Worm (Caenorhabditis elegans) whole organism, L3 larva: ENCODE data around the gene R11.4.

Source experiments
- R02D3.7 ChIP-seq: fragments of 150-350 bp; optimal IDR thresholded peaks from 2 replicates; lab custom pipeline; 2014; ENCODE audit warnings: missing biosample characterization, missing genetic modification characterization
- ama-1 ChIP-seq: fragments of 150-350 bp; optimal IDR thresholded peaks from 2 replicates; lab custom pipeline; 2018
- ceh-28 ChIP-seq: fragments of 150-350 bp; optimal IDR thresholded peaks from 2 replicates; lab custom pipeline; 2014; ENCODE audit warnings: missing biosample characterization, missing genetic modification reagents, missing genetic modification characterization
- ceh-82 ChIP-seq: fragments of 150-350 bp; optimal IDR thresholded peaks from 2 replicates; lab custom pipeline; 2014; ENCODE audit warnings: missing biosample characterization, missing genetic modification characterization
- ceh-9 ChIP-seq: sonication (generic microtip); optimal IDR thresholded peaks from 2 replicates; lab custom pipeline; 2018; ENCODE audit warnings: missing biosample characterization, missing genetic modification characterization
- daf-12 ChIP-seq: fragments of 150-350 bp; optimal IDR thresholded peaks from 2 replicates; lab custom pipeline; 2014; ENCODE audit warnings: missing biosample characterization, missing genetic modification reagents, missing genetic modification characterization
- egl-27 ChIP-seq: sonication (generic microtip); optimal IDR thresholded peaks from 4 replicates; lab custom pipeline; 2017; ENCODE audit warnings: missing biosample characterization, missing genetic modification reagents, missing genetic modification characterization
- egl-5 ChIP-seq: fragments of 150-350 bp; optimal IDR thresholded peaks from 2 replicates; lab custom pipeline; 2017; ENCODE audit warnings: missing biosample characterization, missing genetic modification reagents, missing genetic modification characterization, inconsistent platforms
- elt-1 ChIP-seq: fragments of 150-350 bp; optimal IDR thresholded peaks from 2 replicates; lab custom pipeline; 2014; ENCODE audit warnings: missing biosample characterization, missing genetic modification characterization
- elt-2 ChIP-seq: sonication (generic microtip); optimal IDR thresholded peaks from 2 replicates; lab custom pipeline; 2016; ENCODE audit warnings: missing genetic modification reagents, mild to moderate bottlenecking, missing genetic modification characterization, missing compliant biosample characterization
- elt-3 ChIP-seq, 3 experiments: fragments of 150-350 bp in 1 of 3; sonication (generic microtip) in 2 of 3; optimal IDR thresholded peaks; 2 replicates in 2 of 3; 4 replicates in 1 of 3; lab custom pipeline; 2014 to 2017; ENCODE audit warnings: missing biosample characterization in 3 of 3, missing genetic modification characterization in 3 of 3
- eor-1 ChIP-seq, 2 experiments: fragments of 150-350 bp; optimal IDR thresholded peaks; 2 replicates each; lab custom pipeline; 2014 to 2018; ENCODE audit warnings: missing biosample characterization in 2 of 2, missing genetic modification characterization in 2 of 2
- fkh-10 ChIP-seq: sonication (generic microtip); optimal IDR thresholded peaks from 2 replicates; lab custom pipeline; 2017; ENCODE audit warnings: missing biosample characterization, missing genetic modification reagents, missing genetic modification characterization
- fkh-2 ChIP-seq: fragments of 150-350 bp; optimal IDR thresholded peaks from 2 replicates; lab custom pipeline; 2014; ENCODE audit warnings: missing biosample characterization, missing genetic modification reagents, missing genetic modification characterization
- hmg-11 ChIP-seq: sonication (generic microtip); optimal IDR thresholded peaks from 2 replicates; lab custom pipeline; 2016; ENCODE audit warnings: missing genetic modification characterization, missing compliant biosample characterization
- lin-15B ChIP-seq: fragments of 150-350 bp; optimal IDR thresholded peaks from 2 replicates; lab custom pipeline; 2014; ENCODE audit warnings: missing biosample characterization, missing genetic modification characterization
- lsy-12 ChIP-seq: sonication (generic microtip); optimal IDR thresholded peaks from 2 replicates; lab custom pipeline; 2016; ENCODE audit warnings: mild to moderate bottlenecking, missing genetic modification characterization, missing compliant biosample characterization
- nfya-1 ChIP-seq: sonication (generic microtip); optimal IDR thresholded peaks from 2 replicates; lab custom pipeline; 2017; ENCODE audit warnings: missing genetic modification characterization, mild to moderate bottlenecking, missing compliant biosample characterization, antibody characterized with exemption, moderate library complexity; ENCODE audit not compliant: insufficient read depth
- nhr-11 ChIP-seq: fragments of 150-350 bp; optimal IDR thresholded peaks from 2 replicates; lab custom pipeline; 2014; ENCODE audit warnings: missing biosample characterization, missing genetic modification characterization
- nhr-23 ChIP-seq: fragments of 150-350 bp; optimal IDR thresholded peaks from 2 replicates; lab custom pipeline; 2014; ENCODE audit warnings: missing biosample characterization, missing genetic modification reagents, missing genetic modification characterization
- nhr-25 ChIP-seq: sonication (generic microtip); optimal IDR thresholded peaks from 2 replicates; lab custom pipeline; 2017; ENCODE audit warnings: missing biosample characterization, missing genetic modification characterization
- nhr-28 ChIP-seq: fragments of 150-350 bp; optimal IDR thresholded peaks from 2 replicates; lab custom pipeline; 2014; ENCODE audit warnings: missing biosample characterization, missing genetic modification characterization
- nhr-67 ChIP-seq: fragments of 150-350 bp; optimal IDR thresholded peaks from 2 replicates; lab custom pipeline; 2014; ENCODE audit warnings: missing biosample characterization, missing genetic modification characterization
- nhr-76 ChIP-seq: fragments of 150-350 bp; sonication (generic microtip); optimal IDR thresholded peaks from 5 replicates; lab custom pipeline; 2014; ENCODE audit warnings: missing biosample characterization, missing genetic modification characterization
- nhr-77 ChIP-seq: fragments of 150-350 bp; optimal IDR thresholded peaks from 2 replicates; lab custom pipeline; 2014; ENCODE audit warnings: missing biosample characterization, missing genetic modification characterization
- pha-4 ChIP-seq: fragments of 150-350 bp; optimal IDR thresholded peaks from 2 replicates; lab custom pipeline; 2014; ENCODE audit warnings: missing biosample characterization, missing genetic modification reagents, missing genetic modification characterization
- pqm-1 ChIP-seq: fragments of 150-350 bp; optimal IDR thresholded peaks from 2 replicates; lab custom pipeline; 2017; ENCODE audit warnings: missing biosample characterization, missing genetic modification characterization, inconsistent platforms
- sea-2 ChIP-seq: fragments of 150-350 bp; sonication (generic microtip); optimal IDR thresholded peaks from 4 replicates; lab custom pipeline; 2014; ENCODE audit warnings: missing biosample characterization, missing genetic modification reagents, missing genetic modification characterization
- skn-1 ChIP-seq: fragments of 150-350 bp; optimal IDR thresholded peaks from 2 replicates; lab custom pipeline; 2014; ENCODE audit warnings: missing biosample characterization, missing genetic modification characterization
- unc-39 ChIP-seq: sonication (generic microtip); optimal IDR thresholded peaks from 4 replicates; lab custom pipeline; 2017; ENCODE audit warnings: missing biosample characterization, missing genetic modification characterization
- zag-1 ChIP-seq: fragments of 150-350 bp; optimal IDR thresholded peaks from 2 replicates; lab custom pipeline; 2014; ENCODE audit warnings: missing biosample characterization, missing genetic modification characterization
- ztf-11 ChIP-seq: fragments of 150-350 bp; optimal IDR thresholded peaks from 2 replicates; lab custom pipeline; 2014; ENCODE audit warnings: missing biosample characterization, missing genetic modification characterization

R11.4 gene

DNA sequence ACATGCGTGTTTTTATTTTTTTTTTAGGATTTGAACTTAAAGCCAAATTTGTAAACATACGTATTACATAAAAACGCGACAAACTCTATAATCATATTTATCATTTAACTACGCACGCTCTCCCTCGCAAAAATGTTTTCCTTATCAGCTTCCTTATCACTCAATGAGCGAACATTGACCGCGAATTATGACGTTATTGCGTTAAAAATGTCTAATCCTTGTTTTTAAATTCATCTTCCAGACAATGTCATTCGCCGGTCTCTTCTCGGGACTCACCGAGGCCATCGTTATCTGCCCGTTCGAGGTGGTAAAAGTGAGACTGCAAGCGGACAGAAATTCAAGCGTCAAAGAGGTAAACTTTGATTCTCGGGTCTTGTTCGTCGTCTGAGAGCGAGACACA lies 17.8 kb downstream of the R11.4 start (continued):
- no peak for TF ChIP-seq daf-12 (tag; lab: Kevin White, UChicago)

DNA sequence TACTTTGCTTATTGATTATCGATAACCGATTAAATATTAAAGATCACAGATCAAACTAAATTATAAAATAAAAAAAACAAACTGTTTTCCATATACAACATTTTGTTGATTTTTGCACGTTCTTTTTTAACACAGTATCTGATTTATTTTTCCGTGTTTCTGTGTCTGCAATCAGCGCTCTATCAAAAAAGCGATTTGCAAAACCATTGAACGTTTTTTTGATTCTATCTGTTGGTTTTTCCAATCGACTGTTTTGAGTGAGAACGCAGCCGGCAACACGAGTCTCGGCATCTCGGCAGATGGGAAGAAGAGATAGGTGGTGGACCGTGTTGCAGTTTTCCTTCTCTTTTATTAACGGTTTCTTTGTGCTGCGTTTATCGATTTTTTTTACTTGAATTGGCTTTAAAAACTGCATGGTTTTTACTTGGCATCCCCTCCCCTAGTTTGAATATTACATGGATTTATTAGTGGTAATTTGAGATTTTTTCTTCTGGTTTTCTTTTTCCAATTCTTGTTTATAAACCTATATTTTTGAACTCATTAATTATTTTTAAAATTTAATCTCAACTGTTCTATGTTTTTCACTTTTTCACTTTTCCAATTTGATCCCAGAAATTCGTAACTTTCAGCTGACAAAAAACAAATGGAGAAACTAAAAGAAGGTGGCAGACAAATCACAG lies 21.1 kb downstream of the R11.4 start, which contains the start of gene slc-25A21:
TSS of gene slc-25A21 (plus strand) at position 630 of the 680 bp plus-strand sequence.
- TF ChIP-seq zag-1 (tag; lab: Kevin White, UChicago) (no peak), R02D3.7 (tag; lab: Kevin White, UChicago) (no peak), nfya-1 (tag; lab: Kevin White, UChicago) (no peak), lsy-12 (no peak), ceh-82 (tag; lab: Kevin White, UChicago) (no peak), ceh-28 (tag; lab: Kevin White, UChicago) (peak; percentile 21), nhr-25 (no peak), ceh-9 (tag; lab: Kevin White, UChicago) (no peak)

DNA sequence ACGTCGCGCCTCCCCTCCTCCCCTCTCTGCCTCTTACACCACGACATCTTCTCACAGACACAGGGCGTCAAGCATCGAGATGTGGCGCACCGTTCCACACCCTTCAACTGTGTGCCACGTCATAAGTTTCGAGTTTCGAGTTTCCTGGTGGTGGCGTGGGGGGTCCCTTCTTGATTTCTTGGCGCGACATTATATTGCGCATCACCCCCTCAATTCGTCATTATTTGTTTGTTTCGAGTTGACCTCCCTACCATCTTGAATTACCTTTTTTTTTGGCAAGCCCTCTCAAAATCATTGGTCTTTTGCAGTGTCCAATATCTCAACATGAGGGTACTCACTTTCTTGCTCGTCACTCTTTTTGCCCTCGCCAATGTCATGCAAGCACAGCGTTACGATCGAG lies 26.3 kb downstream of the R11.4 start, which contains the start of gene nlp-67:
TSS of gene nlp-67 (plus strand) at position 301 of the 400 bp plus-strand sequence.
- no peak for TF ChIP-seq ceh-28 (tag; lab: Kevin White, UChicago)
- TF ChIP-seq lsy-12 = no peak
- TF ChIP-seq elt-3 (tag; optimal IDR thresholded peaks at IDR 0.05; lab: Kevin White, UChicago) = no peak
- TF ChIP-seq eor-1 (tag; optimal IDR thresholded peaks at IDR 0.05; lab: Kevin White, UChicago) = no peak
- no peak for TF ChIP-seq unc-39 (tag; lab: Kevin White, UChicago)
- no peak for TF ChIP-seq nhr-23
- no peak for TF ChIP-seq nhr-28 (tag; lab: Kevin White, UChicago)
- TF ChIP-seq nhr-76 = no peak
- TF ChIP-seq fkh-10 (GFP tag; lab: Kevin White, UChicago) = no peak
- TF ChIP-seq skn-1 (tag; lab: Kevin White, UChicago) = no peak
- no peak for TF ChIP-seq ama-1
- no peak for TF ChIP-seq zag-1 (tag; lab: Kevin White, UChicago)

DNA sequence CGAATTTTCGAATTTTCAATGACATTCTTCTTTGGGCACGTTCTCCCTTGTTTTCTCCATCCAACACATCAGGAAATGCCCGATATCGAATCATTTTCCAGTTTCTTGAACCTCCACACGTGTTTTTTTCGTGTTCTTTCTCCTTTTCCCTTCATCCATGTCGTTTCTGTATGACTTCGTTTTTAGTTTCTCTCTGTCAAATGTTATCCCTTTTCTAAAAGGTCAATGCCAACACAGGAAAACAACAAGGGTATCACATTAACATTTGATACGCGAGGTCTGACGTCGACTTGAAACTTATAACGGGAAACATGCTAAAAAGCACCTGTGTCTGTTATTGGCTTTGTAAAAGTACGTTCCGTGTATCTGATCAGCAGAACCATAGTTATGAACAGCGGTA lies 37.6 kb downstream of the R11.4 start:
- TF ChIP-seq egl-27 (tag; lab: Kevin White, UChicago) (no peak), zag-1 (tag; lab: Kevin White, UChicago) (no peak), nhr-67 (no peak), lin-15B (no peak), sea-2 (GFP tag; lab: Kevin White, UChicago) (no peak), ztf-11 (tag; lab: Kevin White, UChicago) (no peak), nhr-77 (tag; lab: Kevin White, UChicago) (no peak), nhr-11 (tag; lab: Kevin White, UChicago) (no peak)

DNA sequence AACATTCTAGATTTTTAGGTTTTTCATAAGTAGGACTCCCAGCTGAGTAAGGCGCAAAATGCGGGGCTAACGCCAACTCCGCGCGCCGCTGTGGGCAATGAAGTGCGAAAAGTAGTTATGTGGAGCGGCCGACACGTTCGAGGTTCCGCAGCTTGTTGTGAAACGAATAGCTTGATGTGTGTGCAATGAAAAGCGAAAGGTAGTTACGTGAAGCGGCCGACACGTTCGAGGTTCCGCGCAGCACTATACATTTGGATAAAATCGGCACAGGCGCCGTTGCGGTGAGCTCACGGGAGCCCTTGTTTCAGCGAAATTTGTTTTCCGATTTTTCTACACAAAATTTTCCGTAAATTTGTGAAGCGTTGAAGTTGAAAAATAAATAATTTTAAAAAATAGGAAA lies 43.4 kb downstream of the R11.4 start:
- TF ChIP-seq egl-5 (tag; lab: Kevin White, UChicago) (no peak), ceh-82 (tag; lab: Kevin White, UChicago) (no peak), nhr-11 (tag; lab: Kevin White, UChicago) (no peak), hmg-11 (tag; lab: Kevin White, UChicago) (no peak), skn-1 (tag; lab: Kevin White, UChicago) (no peak), nhr-76 (no peak), elt-3 (tag; optimal IDR thresholded peaks at IDR 0.05; lab: Kevin White, UChicago) (no peak), lin-15B (no peak), fkh-2 (tag; lab: Kevin White, UChicago) (no peak), zag-1 (tag; lab: Kevin White, UChicago) (no peak)

DNA sequence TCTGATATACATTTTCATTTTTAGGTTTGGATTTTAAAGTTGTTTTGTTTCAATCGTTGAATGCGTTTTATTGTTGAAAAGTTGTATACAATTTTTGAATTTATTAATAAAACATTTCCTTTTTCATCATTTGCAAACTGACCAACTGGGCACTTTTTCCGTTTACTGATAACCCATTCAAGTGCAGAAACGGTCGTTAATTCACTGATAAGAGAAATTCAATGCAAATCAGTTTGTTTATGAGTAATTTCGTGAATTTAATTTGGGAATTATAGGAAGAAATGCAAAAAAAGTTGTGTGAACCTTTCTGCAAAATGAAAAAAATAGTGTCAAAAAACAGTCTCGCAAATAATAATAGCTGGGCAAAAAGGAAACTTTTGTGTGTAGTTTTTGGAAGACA lies 43.9 kb downstream of the R11.4 start:
- peak; percentile 39 for TF ChIP-seq pha-4 (tag; lab: Kevin White, UChicago)
- TF ChIP-seq elt-2 (tag; lab: Kevin White, UChicago) = peak; percentile 73
- no peak for TF ChIP-seq elt-1 (tag; lab: Kevin White, UChicago)
- peak; percentile 68 for TF ChIP-seq pqm-1 (tag; lab: Kevin White, UChicago)
- TF ChIP-seq ama-1 = no peak
